Worm (Caenorhabditis elegans) whole organism, L4 larva: Measurements from ENCODE around the gene rheb-1.

Experiments used
- Y48G9A.11 ChIP-seq: fragments of 200-800 bp; sonication (Bioruptor generic); IDR thresholded peaks from 2 replicates; pipeline ENCODE4 v1.3.6; 2022; ENCODE audit warnings: missing genetic modification reagents, missing genetic modification characterization, missing compliant biosample characterization
- arid-1 ChIP-seq: fragments of 200-800 bp; sonication (Bioruptor generic); conservative IDR thresholded peaks from 2 replicates; pipeline ENCODE4 v1.3.6; 2022; ENCODE audit warnings: missing genetic modification reagents, missing genetic modification characterization, missing compliant biosample characterization
- ceh-28 ChIP-seq: fragments of 150-350 bp; optimal IDR thresholded peaks from 2 replicates; lab custom pipeline; 2014; ENCODE audit warnings: missing biosample characterization, missing genetic modification reagents, missing genetic modification characterization
- fkh-10 ChIP-seq: fragments of 150-350 bp; optimal IDR thresholded peaks from 2 replicates; lab custom pipeline; 2014; ENCODE audit warnings: missing biosample characterization, missing genetic modification reagents, missing genetic modification characterization
- lir-3 ChIP-seq: sonication (generic microtip); optimal IDR thresholded peaks from 2 replicates; lab custom pipeline; 2016; ENCODE audit warnings: mild to moderate bottlenecking, missing genetic modification characterization, missing compliant biosample characterization
- lsy-2 ChIP-seq, 2 experiments: fragments of 150-350 bp in 1 of 2; sonication (generic microtip) in 1 of 2; optimal IDR thresholded peaks; 2 replicates each; lab custom pipeline; 2014 to 2017; ENCODE audit warnings: missing biosample characterization in 2 of 2, missing genetic modification characterization in 2 of 2
- madf-5 ChIP-seq, 2 experiments: fragments of 200-800 bp; sonication (Bioruptor generic); IDR thresholded peaks; 2 replicates each; pipeline ENCODE4 v1.3.6; 2022; ENCODE audit warnings: missing compliant biosample characterization in 2 of 2, missing genetic modification characterization in 2 of 2
- nhr-111 ChIP-seq: fragments of 200-800 bp; sonication (Bioruptor generic); optimal IDR thresholded peaks from 2 replicates; lab custom pipeline; 2018; ENCODE audit warnings: mild to moderate bottlenecking, missing genetic modification characterization, missing compliant biosample characterization
- nhr-25 ChIP-seq: sonication (generic microtip); optimal IDR thresholded peaks from 2 replicates; lab custom pipeline; 2017; ENCODE audit warnings: missing genetic modification characterization, mild to moderate bottlenecking, missing compliant biosample characterization, antibody characterized with exemption, moderate library complexity, borderline replicate concordance; ENCODE audit not compliant: insufficient read depth
- nhr-28 ChIP-seq: fragments of 150-350 bp; optimal IDR thresholded peaks from 2 replicates; lab custom pipeline; 2014; ENCODE audit warnings: missing biosample characterization, missing genetic modification characterization
- nhr-41 ChIP-seq: fragments of 200-800 bp; sonication (Bioruptor generic); IDR thresholded peaks from 2 replicates; pipeline ENCODE4 v1.3.6; 2022; ENCODE audit warnings: missing genetic modification reagents, missing genetic modification characterization, missing compliant biosample characterization
- zip-11 ChIP-seq: fragments of 200-800 bp; sonication (Bioruptor generic); IDR thresholded peaks from 2 replicates; pipeline ENCODE4 v1.3.6; 2022; ENCODE audit warnings: missing genetic modification characterization, missing compliant biosample characterization

DNA sequence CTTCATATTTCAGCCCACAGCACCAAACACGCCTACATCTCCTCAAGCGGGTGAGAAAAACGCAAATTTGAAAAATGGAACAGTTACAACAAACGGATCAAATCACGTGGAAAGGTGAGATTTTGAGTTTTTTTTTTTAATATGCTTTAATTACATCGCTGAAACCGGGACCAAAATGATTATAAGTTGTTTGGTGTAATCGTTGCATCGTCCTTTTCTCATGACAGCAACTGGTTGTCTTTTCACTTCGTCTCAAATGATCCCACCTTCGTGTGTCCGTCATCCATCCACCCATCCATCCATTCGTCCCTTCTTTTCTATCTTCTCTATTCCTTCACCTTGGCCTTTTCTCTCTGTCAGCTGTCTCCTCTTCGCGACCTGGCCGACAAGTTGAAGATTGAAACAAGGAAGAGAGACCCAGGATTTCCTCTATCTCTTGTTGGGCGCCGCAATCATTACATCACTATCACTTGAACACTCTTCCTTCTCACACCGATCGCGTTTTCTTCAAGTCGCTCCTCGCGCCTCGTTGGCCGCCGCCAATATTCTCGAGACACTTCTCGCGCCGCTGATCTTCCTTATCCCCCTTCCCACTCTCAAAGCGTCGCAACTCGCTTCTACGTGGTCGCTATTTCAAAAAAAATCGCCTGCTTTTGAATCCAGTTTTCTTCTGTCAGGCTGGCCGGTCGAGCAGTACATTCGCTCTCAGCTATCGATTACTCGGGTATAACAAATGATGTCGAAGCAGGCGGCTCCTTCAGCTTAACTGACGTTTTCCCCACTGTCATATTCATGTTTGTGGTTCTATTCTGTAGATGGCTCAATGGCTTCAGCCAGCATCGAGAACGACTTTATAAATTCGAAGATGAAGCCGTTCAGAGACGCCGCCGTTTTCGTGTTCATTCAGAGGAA lies 1.6 kb upstream of the rheb-1 start:
- TF ChIP-seq nhr-25 (tag; lab: Kevin White, UChicago) (no peak), nhr-111 (GFP tag; lab: Kevin White, UChicago) (no peak), zip-11 (no peak), lir-3 (no peak), ceh-28 (tag; lab: Kevin White, UChicago) (no peak), Y48G9A.11 (GFP tag; lab: Robert Waterston, UW) (no peak), madf-5 (GFP tag; IDR thresholded peaks at IDR 0.05; lab: Robert Waterston, UW) (no peak), fkh-10 (GFP tag; lab: Kevin White, UChicago) (no peak), nhr-28 (tag; lab: Kevin White, UChicago) (peak; percentile 42), arid-1 (GFP tag; lab: Robert Waterston, UW) (no peak), nhr-41 (no peak), lsy-2 (tag; optimal IDR thresholded peaks at IDR 0.05; lab: Kevin White, UChicago) (peak in 1 of 2 experiments; percentile 53)
